4 worm cellular contexts compared by ENCODE assay signal in genomic region chrV:4731154-4731961, ce11.
TF ChIP-seq lines count a peak whose summit lies in the region.

Gene F39G3.3 (plus strand): TSS chrV:4731911.

TF ChIP-seq in whole organism, L2 larva, 48 proteins besides CTCF, POLR2A, EP300 and RAD21 (continued from another document):
- TF ChIP-seq unc-55 (GFP tag; optimal IDR thresholded peaks at IDR 0.05; lab: Kevin White, UChicago) (peak; percentile 73), elt-3 (tag; optimal IDR thresholded peaks at IDR 0.05; lab: Kevin White, UChicago) (no peak), ztf-1 (GFP tag; conservative IDR thresholded peaks at IDR 0.05; lab: Robert Waterston, UW) (no peak), sem-4 (tag; optimal IDR thresholded peaks at IDR 0.05; lab: Kevin White, UChicago) (peak; percentile 48), dmd-4 (tag; optimal IDR thresholded peaks at IDR 0.05; lab: Kevin White, UChicago) (no peak), nhr-25 (tag; optimal IDR thresholded peaks at IDR 0.05; lab: Kevin White, UChicago) (peak; percentile 54), gmeb-1 (tag; optimal IDR thresholded peaks at IDR 0.05; lab: Kevin White, UChicago) (peak; percentile 69), F13H6.1 (tag; optimal IDR thresholded peaks at IDR 0.05; lab: Kevin White, UChicago) (peak; percentile 58), nhr-21 (tag; optimal IDR thresholded peaks at IDR 0.05; lab: Kevin White, UChicago) (peak; percentile 6)

TF ChIP-seq in whole organism, L4 larva, 104 proteins besides CTCF, POLR2A, EP300 and RAD21 (continued from another document and continues in another):
- no peak for TF ChIP-seq ceh-32 (tag; optimal IDR thresholded peaks at IDR 0.05; lab: Kevin White, UChicago; ENCODE audit: poor library complexity)
- TF ChIP-seq spr-3 (GFP tag; optimal IDR thresholded peaks at IDR 0.05; lab: Kevin White, UChicago): no peak
- TF ChIP-seq ama-1 (optimal IDR thresholded peaks at IDR 0.05; lab: Kevin White, UChicago): no peak
- TF ChIP-seq mes-2 (tag; optimal IDR thresholded peaks at IDR 0.05; lab: Kevin White, UChicago; ENCODE audit: poor library complexity, severe bottlenecking): peak; percentile 86
- no peak for TF ChIP-seq T26A8.4 (GFP tag; IDR thresholded peaks at IDR 0.05; lab: Robert Waterston, UW)
- peak; percentile 81 for TF ChIP-seq mep-1 (tag; optimal IDR thresholded peaks at IDR 0.05; lab: Kevin White, UChicago)
- TF ChIP-seq fkh-10 (GFP tag; optimal IDR thresholded peaks at IDR 0.05; lab: Kevin White, UChicago): no peak
- TF ChIP-seq rbr-2 (tag; optimal IDR thresholded peaks at IDR 0.05; lab: Kevin White, UChicago): peak; percentile 50
- TF ChIP-seq lsy-2 (tag; optimal IDR thresholded peaks at IDR 0.05; lab: Kevin White, UChicago): peak in 1 of 2 experiments; percentile 55
- TF ChIP-seq snpc-1.2 (GFP tag; IDR thresholded peaks at IDR 0.05; lab: Robert Waterston, UW): no peak
- TF ChIP-seq ceh-20 (GFP tag; IDR thresholded peaks at IDR 0.05; lab: Robert Waterston, UW): 0 out of 2 replicates have a peak, but pooled peaks have one; percentile 11
- no peak for TF ChIP-seq D1046.2 (GFP tag; IDR thresholded peaks at IDR 0.05; lab: Robert Waterston, UW)
- TF ChIP-seq Y75B8A.6 (GFP tag; IDR thresholded peaks at IDR 0.05; lab: Robert Waterston, UW): no peak
- no peak for TF ChIP-seq egl-43 (GFP tag; IDR thresholded peaks at IDR 0.05; lab: Robert Waterston, UW)
- no peak for TF ChIP-seq gei-8 (GFP tag; optimal IDR thresholded peaks at IDR 0.05; lab: Kevin White, UChicago)
- TF ChIP-seq F26F4.8 (GFP tag; conservative IDR thresholded peaks at IDR 0.05; lab: Robert Waterston, UW): no peak
- no peak for TF ChIP-seq ceh-82 (tag; optimal IDR thresholded peaks at IDR 0.05; lab: Kevin White, UChicago)
- TF ChIP-seq cey-2 (tag; optimal IDR thresholded peaks at IDR 0.05; lab: Kevin White, UChicago; ENCODE audit: borderline replicate concordance, insufficient read depth): no peak
- TF ChIP-seq dmd-6 (GFP tag; IDR thresholded peaks at IDR 0.05; lab: Robert Waterston, UW): no peak
- no peak for TF ChIP-seq nhr-111 (GFP tag; optimal IDR thresholded peaks at IDR 0.05; lab: Kevin White, UChicago)
- TF ChIP-seq hmg-1.1 (GFP tag; IDR thresholded peaks at IDR 0.05; lab: Robert Waterston, UW): peak; percentile 81
- no peak for TF ChIP-seq Y5F2A.4 (GFP tag; optimal IDR thresholded peaks at IDR 0.05; lab: Kevin White, UChicago)
- peak; percentile 73 for TF ChIP-seq lin-38 (GFP tag; IDR thresholded peaks at IDR 0.05; lab: Robert Waterston, UW)
- no peak for TF ChIP-seq arid-1 (GFP tag; conservative IDR thresholded peaks at IDR 0.05; lab: Robert Waterston, UW)
- TF ChIP-seq daf-8 (GFP tag; IDR thresholded peaks at IDR 0.05; lab: Robert Waterston, UW): no peak
- TF ChIP-seq fos-1 (tag; optimal IDR thresholded peaks at IDR 0.05; lab: Kevin White, UChicago): no peak
- TF ChIP-seq dmd-9 (GFP tag; IDR thresholded peaks at IDR 0.05; lab: Robert Waterston, UW): no peak
- TF ChIP-seq aly-2 (tag; optimal IDR thresholded peaks at IDR 0.05; lab: Kevin White, UChicago): no peak
- no peak for TF ChIP-seq F44E2.7 (GFP tag; IDR thresholded peaks at IDR 0.05; lab: Robert Waterston, UW)
- no peak for TF ChIP-seq unc-39 (tag; optimal IDR thresholded peaks at IDR 0.05; lab: Kevin White, UChicago)
- TF ChIP-seq php-3 (GFP tag; IDR thresholded peaks at IDR 0.05; lab: Robert Waterston, UW): no peak
- TF ChIP-seq tra-1 (GFP tag; IDR thresholded peaks at IDR 0.05; lab: Robert Waterston, UW): no peak
- TF ChIP-seq zfp-2 (tag; optimal IDR thresholded peaks at IDR 0.05; lab: Kevin White, UChicago): no peak
- peak; percentile 58 for TF ChIP-seq duxl-1 (tag; optimal IDR thresholded peaks at IDR 0.05; lab: Kevin White, UChicago; ENCODE audit: poor library complexity)
- peak; percentile 45 for TF ChIP-seq hlh-30 (tag; optimal IDR thresholded peaks at IDR 0.05; lab: Kevin White, UChicago; ENCODE audit: insufficient read depth)
- no peak for TF ChIP-seq lir-3 (tag; optimal IDR thresholded peaks at IDR 0.05; lab: Kevin White, UChicago)
- TF ChIP-seq F37D6.2 (tag; optimal IDR thresholded peaks at IDR 0.05; lab: Kevin White, UChicago): no peak
- no peak for TF ChIP-seq nhr-76 (tag; optimal IDR thresholded peaks at IDR 0.05; lab: Kevin White, UChicago)
- TF ChIP-seq ceh-44 (GFP tag; IDR thresholded peaks at IDR 0.05; lab: Robert Waterston, UW): no peak
- TF ChIP-seq lin-29 (GFP tag; IDR thresholded peaks at IDR 0.05; lab: Robert Waterston, UW): no peak
- TF ChIP-seq jun-1 (tag; optimal IDR thresholded peaks at IDR 0.05; lab: Kevin White, UChicago): no peak
- no peak for TF ChIP-seq spr-1 (tag; optimal IDR thresholded peaks at IDR 0.05; lab: Kevin White, UChicago)

TF ChIP-seq in whole organism, late embryonic, 69 proteins besides CTCF, POLR2A, EP300 and RAD21 (continued from another document):
- TF ChIP-seq ceh-6 (GFP tag; optimal IDR thresholded peaks at IDR 0.05; lab: Kevin White, UChicago) (peak; percentile 63), pha-4 (tag; optimal IDR thresholded peaks at IDR 0.05; lab: Kevin White, UChicago) (no peak), K02D7.2 (tag; optimal IDR thresholded peaks at IDR 0.05; lab: Kevin White, UChicago) (peak; percentile 83), nhr-232 (tag; optimal IDR thresholded peaks at IDR 0.05; lab: Kevin White, UChicago) (peak; percentile 69), ceh-24 (tag; optimal IDR thresholded peaks at IDR 0.05; lab: Kevin White, UChicago) (peak; percentile 65), ceh-31 (tag; optimal IDR thresholded peaks at IDR 0.05; lab: Kevin White, UChicago) (peak; percentile 89), unc-86 (tag; optimal IDR thresholded peaks at IDR 0.05; lab: Kevin White, UChicago) (peak; percentile 93), C08G9.2 (tag; optimal IDR thresholded peaks at IDR 0.05; lab: Kevin White, UChicago) (peak; percentile 68), elt-4 (tag; optimal IDR thresholded peaks at IDR 0.05; lab: Kevin White, UChicago) (no peak), mec-3 (tag; optimal IDR thresholded peaks at IDR 0.05; lab: Kevin White, UChicago; ENCODE audit: borderline replicate concordance) (no peak), pros-1 (tag; optimal IDR thresholded peaks at IDR 0.05; lab: Kevin White, UChicago) (no peak), unc-42 (tag; optimal IDR thresholded peaks at IDR 0.05; lab: Kevin White, UChicago) (peak; percentile 92), che-1 (tag; optimal IDR thresholded peaks at IDR 0.05; lab: Kevin White, UChicago) (peak; percentile 77), sox-2 (GFP tag; IDR thresholded peaks at IDR 0.05; lab: Robert Waterston, UW) (peak; percentile 82), pag-3 (tag; optimal IDR thresholded peaks at IDR 0.05; lab: Kevin White, UChicago; ENCODE audit: borderline replicate concordance) (peak; percentile 2), hlh-6 (tag; optimal IDR thresholded peaks at IDR 0.05; lab: Kevin White, UChicago) (peak; percentile 76), pha-2 (tag; optimal IDR thresholded peaks at IDR 0.05; lab: Kevin White, UChicago) (peak; percentile 88), ama-1 (optimal IDR thresholded peaks at IDR 0.05; lab: Kevin White, UChicago) (no peak), tbx-2 (tag; optimal IDR thresholded peaks at IDR 0.05; lab: Kevin White, UChicago) (peak; percentile 89), ceh-34 (tag; optimal IDR thresholded peaks at IDR 0.05; lab: Kevin White, UChicago) (peak; percentile 86), ceh-18 (tag; optimal IDR thresholded peaks at IDR 0.05; lab: Kevin White, UChicago) (peak; percentile 58), Y22D7AL.16 (tag; optimal IDR thresholded peaks at IDR 0.05; lab: Kevin White, UChicago) (peak; percentile 54), syd-9 (tag; optimal IDR thresholded peaks at IDR 0.05; lab: Kevin White, UChicago) (peak; percentile 77), npax-4 (tag; optimal IDR thresholded peaks at IDR 0.05; lab: Kevin White, UChicago) (peak; percentile 80), tbx-7 (tag; optimal IDR thresholded peaks at IDR 0.05; lab: Kevin White, UChicago) (peak; percentile 54), gmeb-2 (tag; optimal IDR thresholded peaks at IDR 0.05; lab: Kevin White, UChicago) (peak; percentile 86), ceh-2 (tag; optimal IDR thresholded peaks at IDR 0.05; lab: Kevin White, UChicago) (peak; percentile 91), pqm-1 (tag; optimal IDR thresholded peaks at IDR 0.05; lab: Kevin White, UChicago) (no peak), pax-1 (tag; optimal IDR thresholded peaks at IDR 0.05; lab: Kevin White, UChicago) (peak; percentile 25), hlh-13 (GFP tag; optimal IDR thresholded peaks at IDR 0.05; lab: Kevin White, UChicago) (peak; percentile 70), fkh-10 (GFP tag; optimal IDR thresholded peaks at IDR 0.05; lab: Kevin White, UChicago) (peak; percentile 66), ceh-22 (tag; optimal IDR thresholded peaks at IDR 0.05; lab: Kevin White, UChicago) (no peak), hlh-15 (tag; optimal IDR thresholded peaks at IDR 0.05; lab: Kevin White, UChicago) (peak; percentile 79), dve-1 (tag; optimal IDR thresholded peaks at IDR 0.05; lab: Kevin White, UChicago) (no peak), ceh-45 (GFP tag; IDR thresholded peaks at IDR 0.05; lab: Robert Waterston, UW) (peak; percentile 68), ceh-48 (tag; optimal IDR thresholded peaks at IDR 0.05; lab: Kevin White, UChicago) (peak; percentile 88), K09A11.1 (tag; optimal IDR thresholded peaks at IDR 0.05; lab: Kevin White, UChicago; ENCODE audit: insufficient read depth) (peak; percentile 80), ets-4 (tag; optimal IDR thresholded peaks at IDR 0.05; lab: Kevin White, UChicago) (peak; percentile 66), zip-5 (tag; optimal IDR thresholded peaks at IDR 0.05; lab: Kevin White, UChicago) (peak; percentile 86), C38D4.7 (GFP tag; optimal IDR thresholded peaks at IDR 0.05; lab: Kevin White, UChicago) (peak; percentile 83), fkh-6 (tag; optimal IDR thresholded peaks at IDR 0.05; lab: Kevin White, UChicago) (peak; percentile 83), dmd-4 (tag; optimal IDR thresholded peaks at IDR 0.05; lab: Kevin White, UChicago; ENCODE audit: borderline replicate concordance) (peak; percentile 70), ceh-9 (tag; optimal IDR thresholded peaks at IDR 0.05; lab: Kevin White, UChicago) (no peak), fax-1 (tag; optimal IDR thresholded peaks at IDR 0.05; lab: Kevin White, UChicago) (peak; percentile 92)

TF ChIP-seq in whole organism, mixed stage, embryonic, 35 proteins besides CTCF, POLR2A, EP300 and RAD21 (continued from another document):
- TF ChIP-seq zip-8 (tag; optimal IDR thresholded peaks at IDR 0.05; lab: Kevin White, UChicago): no peak
- peak; percentile 65 for TF ChIP-seq nhr-2 (tag; optimal IDR thresholded peaks at IDR 0.05; lab: Kevin White, UChicago)
- peak; percentile 11 for TF ChIP-seq ceh-39 (tag; optimal IDR thresholded peaks at IDR 0.05; lab: Kevin White, UChicago)
- TF ChIP-seq flh-1 (GFP tag; optimal IDR thresholded peaks at IDR 0.05; lab: Kevin White, UChicago): peak; percentile 47
- peak; percentile 87 for TF ChIP-seq ceh-83 (GFP tag; optimal IDR thresholded peaks at IDR 0.05; lab: Kevin White, UChicago)
- peak; percentile 95 for TF ChIP-seq ceh-43 (GFP tag; optimal IDR thresholded peaks at IDR 0.05; lab: Kevin White, UChicago)
